Worm (Caenorhabditis elegans) whole organism, L1 larva: ENCODE results near the gene his-70.
A peak's percentile ranks its signal among the peaks of the same experiment; 100 is the strongest.

Experiments
- C16A3.4 ChIP-seq: fragments of 150-350 bp; optimal IDR thresholded peaks from 2 replicates; lab custom pipeline; 2014; ENCODE audit warnings: missing biosample characterization, missing genetic modification characterization
- F16B12.6 ChIP-seq: fragments of 150-350 bp; optimal IDR thresholded peaks from 2 replicates; lab custom pipeline; 2014; ENCODE audit warnings: missing biosample characterization, missing genetic modification characterization
- aha-1 ChIP-seq: fragments of 150-350 bp; optimal IDR thresholded peaks from 2 replicates; lab custom pipeline; 2014; ENCODE audit warnings: missing biosample characterization, missing genetic modification characterization
- aly-2 ChIP-seq: fragments of 150-350 bp; optimal IDR thresholded peaks from 2 replicates; lab custom pipeline; 2014; ENCODE audit warnings: missing biosample characterization, missing genetic modification characterization
- blmp-1 ChIP-seq: fragments of 150-350 bp; optimal IDR thresholded peaks from 2 replicates; lab custom pipeline; 2014; ENCODE audit warnings: missing biosample characterization, missing genetic modification characterization
- ceh-82 ChIP-seq, 3 experiments: fragments of 150-350 bp in 1 of 3; sonication (generic microtip) in 2 of 3; optimal IDR thresholded peaks; 2 replicates each; lab custom pipeline; 2014 to 2017; ENCODE audit warnings: missing biosample characterization in 3 of 3, missing genetic modification characterization in 3 of 3
- ceh-90 ChIP-seq: sonication (generic microtip); optimal IDR thresholded peaks from 2 replicates; lab custom pipeline; 2016; ENCODE audit warnings: missing genetic modification characterization, missing compliant biosample characterization
- dsc-1 ChIP-seq: sonication (generic microtip); optimal IDR thresholded peaks from 2 replicates; lab custom pipeline; 2016; ENCODE audit warnings: mild to moderate bottlenecking, missing genetic modification characterization, missing compliant biosample characterization
- efl-1 ChIP-seq, 4 experiments: fragments of 150-350 bp; optimal IDR thresholded peaks in 3 of 4; peaks in 1 of 4; 1 replicate in 1 of 4; 2 replicates in 3 of 4; lab custom pipeline; 2014; ENCODE audit warnings: missing biosample characterization in 2 of 4, missing genetic modification characterization in 2 of 4, missing genetic modification reagents in 2 of 4
- egl-13 ChIP-seq: sonication (generic microtip); optimal IDR thresholded peaks from 2 replicates; lab custom pipeline; 2016; ENCODE audit warnings: missing genotype, missing genetic modification reagents, missing genetic modification characterization, missing compliant biosample characterization
- egl-27 ChIP-seq, 2 experiments: fragments of 150-350 bp in 1 of 2; sonication (generic microtip); optimal IDR thresholded peaks; 3 replicates each; lab custom pipeline; 2017 to 2018; ENCODE audit warnings: missing biosample characterization in 2 of 2, missing genetic modification characterization in 2 of 2, missing genetic modification reagents in 2 of 2
- elt-3 ChIP-seq, 6 experiments: fragments of 150-350 bp in 1 of 6; sonication (generic microtip); optimal IDR thresholded peaks; 2 replicates each; lab custom pipeline; 2017 to 2018; ENCODE audit warnings: missing biosample characterization in 6 of 6, missing genetic modification characterization in 6 of 6, inconsistent platforms in 1 of 6
- fkh-10 ChIP-seq: sonication (generic microtip); optimal IDR thresholded peaks from 2 replicates; lab custom pipeline; 2017; ENCODE audit warnings: missing biosample characterization, missing genetic modification reagents, missing genetic modification characterization
- fkh-8 ChIP-seq: sonication (generic microtip); optimal IDR thresholded peaks from 2 replicates; lab custom pipeline; 2016; ENCODE audit warnings: mild to moderate bottlenecking, missing genetic modification characterization, missing compliant biosample characterization
- fos-1 ChIP-seq: fragments of 150-350 bp; optimal IDR thresholded peaks from 2 replicates; lab custom pipeline; 2014; ENCODE audit warnings: missing biosample characterization, missing genetic modification characterization
- hpl-2 ChIP-seq: fragments of 150-350 bp; optimal IDR thresholded peaks from 2 replicates; lab custom pipeline; 2014; ENCODE audit warnings: missing biosample characterization, missing genetic modification reagents, missing genetic modification characterization
- irx-1 ChIP-seq: sonication (generic microtip); optimal IDR thresholded peaks from 2 replicates; lab custom pipeline; 2016; ENCODE audit warnings: missing genetic modification characterization, missing compliant biosample characterization
- isw-1 ChIP-seq: fragments of 200-800 bp; sonication (Bioruptor generic); IDR thresholded peaks from 2 replicates; pipeline ENCODE4 v1.3.6; 2022; ENCODE audit warnings: missing genetic modification characterization, missing compliant biosample characterization
- jun-1 ChIP-seq: fragments of 150-350 bp; optimal IDR thresholded peaks from 2 replicates; lab custom pipeline; 2014; ENCODE audit warnings: missing biosample characterization, missing genetic modification reagents, missing genetic modification characterization
- lin-13 ChIP-seq: fragments of 150-350 bp; optimal IDR thresholded peaks from 2 replicates; lab custom pipeline; 2014; ENCODE audit warnings: missing biosample characterization, missing genetic modification reagents, missing genetic modification characterization
- lin-14 ChIP-seq: fragments of 200-800 bp; sonication (Bioruptor generic); optimal IDR thresholded peaks from 2 replicates; lab custom pipeline; 2018; ENCODE audit warnings: mild to moderate bottlenecking, missing genetic modification characterization, moderate library complexity, missing compliant biosample characterization
- lin-35 ChIP-seq, 2 experiments: fragments of 150-350 bp; optimal IDR thresholded peaks; 2 replicates each; lab custom pipeline; 2014; ENCODE audit warnings: missing biosample characterization in 2 of 2, missing genetic modification characterization in 2 of 2, missing genetic modification reagents in 2 of 2
- lin-39 ChIP-seq: fragments of 150-350 bp; optimal IDR thresholded peaks from 2 replicates; lab custom pipeline; 2014; ENCODE audit warnings: missing biosample characterization, missing genetic modification reagents, missing genetic modification characterization
- lir-3 ChIP-seq: sonication (generic microtip); optimal IDR thresholded peaks from 2 replicates; lab custom pipeline; 2016; ENCODE audit warnings: mild to moderate bottlenecking, missing genetic modification characterization, moderate library complexity, missing compliant biosample characterization; ENCODE audit not compliant: poor library complexity
- lsy-2 ChIP-seq, 2 experiments: fragments of 150-350 bp; optimal IDR thresholded peaks; 2 replicates each; lab custom pipeline; 2014; ENCODE audit warnings: missing biosample characterization in 2 of 2, missing genetic modification characterization in 2 of 2
- mab-9 ChIP-seq: fragments of 200-800 bp; sonication (Bioruptor generic); IDR thresholded peaks from 2 replicates; pipeline ENCODE4 v1.3.6; 2022; ENCODE audit warnings: missing genetic modification reagents, missing genetic modification characterization, missing compliant biosample characterization
- mef-2 ChIP-seq: fragments of 150-350 bp; optimal IDR thresholded peaks from 2 replicates; lab custom pipeline; 2014; ENCODE audit warnings: missing biosample characterization, missing genetic modification characterization
- mep-1 ChIP-seq: fragments of 150-350 bp; optimal IDR thresholded peaks from 2 replicates; lab custom pipeline; 2014; ENCODE audit warnings: missing biosample characterization, missing genetic modification characterization
- nhr-11 ChIP-seq: fragments of 150-350 bp; optimal IDR thresholded peaks from 2 replicates; lab custom pipeline; 2014; ENCODE audit warnings: missing biosample characterization, missing genetic modification characterization
- nhr-237 ChIP-seq: fragments of 150-350 bp; optimal IDR thresholded peaks from 2 replicates; lab custom pipeline; 2014; ENCODE audit warnings: missing biosample characterization, missing genetic modification characterization
- nhr-28 ChIP-seq: fragments of 150-350 bp; optimal IDR thresholded peaks from 2 replicates; lab custom pipeline; 2014; ENCODE audit warnings: missing biosample characterization, missing genetic modification characterization
- nhr-71 ChIP-seq: sonication (generic microtip); optimal IDR thresholded peaks from 2 replicates; lab custom pipeline; 2016; ENCODE audit warnings: mild to moderate bottlenecking, missing genetic modification characterization, moderate library complexity, missing compliant biosample characterization
- nhr-76 ChIP-seq: sonication (generic microtip); optimal IDR thresholded peaks from 2 replicates; lab custom pipeline; 2017; ENCODE audit warnings: missing biosample characterization, missing genetic modification characterization
- nhr-84 ChIP-seq: sonication (generic microtip); optimal IDR thresholded peaks from 2 replicates; lab custom pipeline; 2017; ENCODE audit warnings: missing biosample characterization, missing genetic modification characterization
- nhr-85 ChIP-seq: sonication (generic microtip); peaks from one replicate; lab custom pipeline; 2016; ENCODE audit warnings: missing genetic modification characterization, inconsistent platforms, missing compliant biosample characterization
- rnt-1 ChIP-seq: sonication (generic microtip); optimal IDR thresholded peaks from 2 replicates; lab custom pipeline; 2016; ENCODE audit warnings: mild to moderate bottlenecking, missing genetic modification characterization, moderate library complexity, missing compliant biosample characterization
- skn-1 ChIP-seq: fragments of 150-350 bp; optimal IDR thresholded peaks from 2 replicates; lab custom pipeline; 2014; ENCODE audit warnings: missing biosample characterization, missing genetic modification characterization
- snpc-4 ChIP-seq: fragments of 150-350 bp; optimal IDR thresholded peaks from 2 replicates; lab custom pipeline; 2014; ENCODE audit warnings: missing biosample characterization, missing genetic modification characterization
- snu-23 ChIP-seq: sonication (generic microtip); optimal IDR thresholded peaks from 2 replicates; lab custom pipeline; 2016; ENCODE audit warnings: missing genetic modification characterization, missing compliant biosample characterization
- sox-4 ChIP-seq: sonication (generic microtip); optimal IDR thresholded peaks from 2 replicates; lab custom pipeline; 2016; ENCODE audit warnings: missing genetic modification characterization, missing compliant biosample characterization
- swsn-7 ChIP-seq: sonication (generic microtip); optimal IDR thresholded peaks from 2 replicates; lab custom pipeline; 2016; ENCODE audit warnings: missing genetic modification characterization, missing compliant biosample characterization
- tbx-2 ChIP-seq: sonication (generic microtip); optimal IDR thresholded peaks from 2 replicates; lab custom pipeline; 2016; ENCODE audit warnings: missing genetic modification characterization, missing compliant biosample characterization
- unc-62 ChIP-seq: fragments of 150-350 bp; optimal IDR thresholded peaks from 2 replicates; lab custom pipeline; 2014; ENCODE audit warnings: missing biosample characterization, missing genetic modification reagents, missing genetic modification characterization
- unc-86 ChIP-seq: sonication (generic microtip); optimal IDR thresholded peaks from 2 replicates; lab custom pipeline; 2016; ENCODE audit warnings: missing genetic modification characterization, missing compliant biosample characterization
- unc-98 ChIP-seq: fragments of 200-800 bp; sonication (Bioruptor generic); IDR thresholded peaks from 2 replicates; pipeline ENCODE4 v1.3.6; 2022; ENCODE audit warnings: missing genetic modification characterization, missing compliant biosample characterization
- xbp-1 ChIP-seq: sonication (generic microtip); optimal IDR thresholded peaks from 2 replicates; lab custom pipeline; 2016; ENCODE audit warnings: missing genetic modification characterization, missing compliant biosample characterization
- zag-1 ChIP-seq: fragments of 150-350 bp; optimal IDR thresholded peaks from 2 replicates; lab custom pipeline; 2014; ENCODE audit warnings: missing biosample characterization, missing genetic modification characterization
- zip-4 ChIP-seq: fragments of 200-800 bp; sonication (Bioruptor generic); optimal IDR thresholded peaks from 2 replicates; lab custom pipeline; 2018; ENCODE audit warnings: mild to moderate bottlenecking, missing genetic modification characterization, moderate library complexity, missing compliant biosample characterization
- ztf-11 ChIP-seq, 2 experiments: sonication (generic microtip); optimal IDR thresholded peaks; 2 replicates each; lab custom pipeline; 2016 to 2017; ENCODE audit warnings: missing genetic modification characterization in 2 of 2, missing biosample characterization in 1 of 2, missing compliant biosample characterization in 1 of 2

The his-70 gene

DNA sequence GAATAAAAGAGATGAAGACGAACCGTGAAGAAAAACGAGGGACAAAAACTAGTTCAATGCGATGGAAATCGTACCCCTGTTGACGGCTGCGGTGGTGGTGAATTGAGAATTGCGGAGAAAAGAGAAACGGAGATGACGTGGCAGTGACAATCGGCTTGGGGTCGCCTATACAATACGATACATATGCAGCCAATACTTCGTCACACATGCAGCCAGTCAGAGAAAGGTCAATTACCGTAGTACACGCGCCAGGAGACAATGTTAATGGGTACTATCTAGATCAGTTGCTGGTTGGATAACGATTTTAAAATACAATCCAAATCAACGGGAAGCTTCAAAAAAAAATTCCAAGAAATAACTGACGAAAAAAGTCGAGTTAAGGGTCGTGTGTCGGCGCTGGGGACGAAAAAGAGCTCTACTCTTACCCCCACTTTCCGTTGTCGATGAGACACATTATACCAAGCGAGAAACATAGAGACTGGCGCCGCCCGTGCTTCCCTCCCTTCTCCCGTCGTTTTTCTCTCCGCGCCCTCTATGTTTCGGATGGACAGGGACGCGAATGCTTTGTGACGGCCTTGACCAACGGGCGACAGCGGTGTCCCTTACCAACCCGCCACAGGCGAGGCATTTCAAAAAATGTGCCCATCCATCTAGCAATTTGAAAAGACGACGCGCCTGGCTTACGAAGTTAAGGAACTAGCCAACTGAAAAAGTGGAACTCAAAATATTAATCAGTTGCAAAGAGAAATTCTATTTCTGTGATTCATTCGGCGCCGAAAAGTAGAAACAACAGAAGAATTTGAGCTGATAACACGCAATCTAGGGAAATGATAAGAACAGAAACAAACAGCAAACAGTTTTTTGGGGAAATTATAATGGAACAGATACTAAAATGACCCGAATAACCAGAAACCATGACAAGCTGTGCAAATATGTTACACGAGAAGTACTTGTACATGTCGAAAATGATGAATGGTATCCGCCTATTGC, 41.0 kb downstream of the his-70 start (continued):
- TF ChIP-seq skn-1 (tag; lab: Kevin White, UChicago) (no peak), lin-39 (tag; lab: Kevin White, UChicago) (no peak), blmp-1 (tag; lab: Kevin White, UChicago) (peak; percentile 66), mef-2 (no peak)

DNA sequence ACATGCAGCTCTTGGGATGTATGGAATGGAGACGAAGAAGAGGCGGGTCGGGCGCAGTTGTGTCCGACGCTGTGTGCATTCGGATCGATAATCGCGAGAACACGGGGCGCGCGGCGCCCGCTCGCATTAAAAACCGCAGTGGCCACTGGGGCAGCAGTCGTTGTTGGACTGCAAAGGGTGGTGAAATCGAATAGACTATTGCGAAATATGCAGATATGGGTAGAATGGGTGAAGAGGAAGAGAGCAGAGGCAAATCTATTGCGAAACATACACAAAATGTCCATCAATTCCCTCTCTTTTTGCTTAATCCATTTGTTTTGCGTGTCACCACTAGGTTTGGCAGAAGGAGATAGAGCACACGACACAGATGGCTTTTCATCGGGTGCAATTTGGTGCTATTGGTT, 41.8 kb downstream of the his-70 start:
- TF ChIP-seq lin-14 (GFP tag; lab: Kevin White, UChicago): peak; percentile 89
- no peak for TF ChIP-seq unc-98
- TF ChIP-seq nhr-28 (tag; lab: Kevin White, UChicago): no peak
- peak; percentile 4 for TF ChIP-seq C16A3.4 (tag; lab: Kevin White, UChicago)
- TF ChIP-seq mab-9: no peak
- TF ChIP-seq irx-1 (tag; lab: Kevin White, UChicago): no peak
- peak; percentile 75 for TF ChIP-seq mep-1 (tag; lab: Kevin White, UChicago)
- TF ChIP-seq ceh-90: peak; percentile 25
- no peak for TF ChIP-seq nhr-84 (tag; lab: Kevin White, UChicago)
- peak; percentile 62 for TF ChIP-seq nhr-71 (tag; lab: Kevin White, UChicago)
- peak; percentile 97 for TF ChIP-seq zip-4 (GFP tag; lab: Kevin White, UChicago)
- TF ChIP-seq swsn-7: peak; percentile 28
- peak; percentile 37 for TF ChIP-seq rnt-1
- peak; percentile 10 for TF ChIP-seq nhr-237 (tag; lab: Kevin White, UChicago)
- peak; percentile 68 for TF ChIP-seq isw-1 (GFP tag; lab: Robert Waterston, UW)
- TF ChIP-seq snu-23 (GFP tag; lab: Kevin White, UChicago): peak; percentile 37
- TF ChIP-seq fkh-10: peak; percentile 1
- peak; percentile 35 for TF ChIP-seq unc-86
- peak; percentile 43 to 59 for TF ChIP-seq efl-1 (optimal IDR thresholded peaks at IDR 0.05; lab: Kevin White, UChicago)
- TF ChIP-seq efl-1 (GFP tag; optimal IDR thresholded peaks at IDR 0.05 in 1 of 2; lab: Kevin White, UChicago): peak; percentile 40 to 89
- no peak for TF ChIP-seq unc-62 (GFP tag; lab: Kevin White, UChicago)
- no peak for TF ChIP-seq aly-2
- TF ChIP-seq ztf-11 (tag; optimal IDR thresholded peaks at IDR 0.05; lab: Kevin White, UChicago): peak in 1 of 2 experiments; percentile 47
- no peak for TF ChIP-seq fos-1 (tag; lab: Kevin White, UChicago)
- TF ChIP-seq jun-1 (tag; lab: Kevin White, UChicago): peak; percentile 68
- TF ChIP-seq lir-3: peak; percentile 15
- TF ChIP-seq snpc-4: peak; percentile 71
- TF ChIP-seq hpl-2 (GFP tag; lab: Kevin White, UChicago): peak; percentile 60
- TF ChIP-seq egl-13 (tag; lab: Kevin White, UChicago): peak; percentile 29
- peak; percentile 50 for TF ChIP-seq F16B12.6
- peak; percentile 24 for TF ChIP-seq xbp-1 (tag; lab: Kevin White, UChicago)
- TF ChIP-seq mef-2: no peak
- TF ChIP-seq tbx-2 (tag; lab: Kevin White, UChicago): peak; percentile 46
- TF ChIP-seq dsc-1 (tag; lab: Kevin White, UChicago): peak; percentile 32
- peak; percentile 65 for TF ChIP-seq nhr-85 (tag; lab: Kevin White, UChicago)
- TF ChIP-seq nhr-76 (tag; lab: Kevin White, UChicago): no peak
- peak in 1 of 2 experiments; percentile 47 for TF ChIP-seq lin-35 (GFP tag; optimal IDR thresholded peaks at IDR 0.05; lab: Kevin White, UChicago)
- TF ChIP-seq elt-3 (tag; optimal IDR thresholded peaks at IDR 0.05; lab: Kevin White, UChicago): no peak
- peak; percentile 8 to 78 for TF ChIP-seq lsy-2 (tag; optimal IDR thresholded peaks at IDR 0.05; lab: Kevin White, UChicago)
- TF ChIP-seq nhr-11: no peak
- no peak for TF ChIP-seq sox-4
- TF ChIP-seq egl-27 (tag; optimal IDR thresholded peaks at IDR 0.05; lab: Kevin White, UChicago): peak in 1 of 2 experiments; percentile 4
- TF ChIP-seq lin-13 (GFP tag; lab: Kevin White, UChicago): peak; percentile 33
- peak; percentile 63 to 81 (median 68) for TF ChIP-seq ceh-82 (tag; optimal IDR thresholded peaks at IDR 0.05; lab: Kevin White, UChicago)
- no peak for TF ChIP-seq aha-1 (tag; lab: Kevin White, UChicago)
- peak; percentile 24 for TF ChIP-seq zag-1 (tag; lab: Kevin White, UChicago)
- TF ChIP-seq skn-1 (tag; lab: Kevin White, UChicago): peak; percentile 81
- TF ChIP-seq fkh-8 (tag; lab: Kevin White, UChicago): peak; percentile 81
